Fruit fly (Drosophila melanogaster) whole organism, pupa: ENCODE measurements around the gene Pus10.

Experiments
- CG8301 ChIP-seq: fragments of 200-800 bp; sonication (Bioruptor generic); optimal IDR thresholded peaks from 2 replicates; lab custom pipeline; 2018; ENCODE audit warnings: missing biosample characterization, mild to moderate bottlenecking, missing genetic modification characterization
- EcR ChIP-seq: fragments of 200-800 bp; sonication (Bioruptor generic); optimal IDR thresholded peaks from 3 replicates; lab custom pipeline; 2019; ENCODE audit warnings: missing biosample characterization, missing genetic modification characterization, mild to moderate bottlenecking, moderate library complexity, missing genetic modification reagents
- Snoo ChIP-seq: fragments of 200-800 bp; sonication (Bioruptor generic); optimal IDR thresholded peaks from 3 replicates; lab custom pipeline; 2017; ENCODE audit warnings: missing biosample characterization, mild to moderate bottlenecking, missing genetic modification characterization, inconsistent platforms
- gl ChIP-seq: fragments of 200-800 bp; sonication (Bioruptor generic); optimal IDR thresholded peaks from 2 replicates; lab custom pipeline; 2018; ENCODE audit warnings: missing biosample characterization, mild to moderate bottlenecking, missing genetic modification characterization

dm6 chr2L:120492-121455, 34.3 kb downstream of the Pus10 start:
- TF ChIP-seq gl (no peak), EcR (no peak), Snoo (tag; lab: Kevin White, UChicago) (no peak), CG8301 (tag; lab: Kevin White, UChicago) (peak; percentile 49)
